Worm (Caenorhabditis elegans) whole organism, early embryonic: ENCODE results near the gene nas-20.
"Not testable (repeated sequence)": the region's sequence is repeated elsewhere in the genome, so short reads cannot be mapped to it uniquely, and the experiment has no call there.

ENCODE experiments used
- B0310.2 ChIP-seq: sonication (generic microtip); optimal IDR thresholded peaks from 2 replicates; lab custom pipeline; 2016; ENCODE audit warnings: mild to moderate bottlenecking, missing genetic modification characterization, missing compliant biosample characterization
- F13C5.2 ChIP-seq: sonication (generic microtip); optimal IDR thresholded peaks from 2 replicates; lab custom pipeline; 2017; ENCODE audit warnings: mild to moderate bottlenecking, missing genetic modification characterization, inconsistent platforms, missing compliant biosample characterization
- aly-1 ChIP-seq: sonication (generic microtip); optimal IDR thresholded peaks from 2 replicates; lab custom pipeline; 2016; ENCODE audit warnings: missing genetic modification characterization, missing compliant biosample characterization
- ama-1 ChIP-seq: fragments of 150-350 bp; optimal IDR thresholded peaks from 2 replicates; lab custom pipeline; 2014
- ceh-13 ChIP-seq: fragments of 200-800 bp; sonication (Bioruptor generic); optimal IDR thresholded peaks from 2 replicates; lab custom pipeline; 2018; ENCODE audit warnings: mild to moderate bottlenecking, missing genetic modification characterization, missing compliant biosample characterization
- ceh-36 ChIP-seq: sonication (generic microtip); optimal IDR thresholded peaks from 2 replicates; lab custom pipeline; 2016; ENCODE audit warnings: missing genetic modification characterization, inconsistent platforms, missing compliant biosample characterization
- ets-7 ChIP-seq: sonication (generic microtip); optimal IDR thresholded peaks from 2 replicates; lab custom pipeline; 2016; ENCODE audit warnings: missing genotype, missing genetic modification characterization, missing compliant biosample characterization
- flt-1 ChIP-seq: fragments of 200-800 bp; sonication (Bioruptor generic); IDR thresholded peaks from 2 replicates; pipeline ENCODE4 v1.3.6; 2022; ENCODE audit warnings: missing genetic modification characterization, missing compliant biosample characterization
- hmbx-1 ChIP-seq: sonication (generic microtip); optimal IDR thresholded peaks from 2 replicates; lab custom pipeline; 2016; ENCODE audit warnings: mild to moderate bottlenecking, missing genetic modification characterization, missing compliant biosample characterization
- hmg-4 ChIP-seq: fragments of 200-800 bp; sonication (Bioruptor generic); optimal IDR thresholded peaks from 2 replicates; lab custom pipeline; 2018; ENCODE audit warnings: mild to moderate bottlenecking, missing genetic modification characterization, missing compliant biosample characterization
- hnd-1 ChIP-seq: sonication (generic microtip); optimal IDR thresholded peaks from 2 replicates; lab custom pipeline; 2016; ENCODE audit warnings: missing genetic modification characterization, missing compliant biosample characterization
- pes-1 ChIP-seq: fragments of 200-800 bp; sonication (Bioruptor generic); IDR thresholded peaks from 2 replicates; pipeline ENCODE4 v1.3.6; 2022; ENCODE audit warnings: missing genetic modification reagents, missing genetic modification characterization, missing compliant biosample characterization
- scrt-1 ChIP-seq: fragments of 200-800 bp; sonication (Bioruptor generic); IDR thresholded peaks from 2 replicates; pipeline ENCODE4 v1.3.6; 2022; ENCODE audit warnings: missing genetic modification characterization, missing compliant biosample characterization
- sea-1 ChIP-seq: fragments of 200-800 bp; sonication (Bioruptor generic); conservative IDR thresholded peaks from 2 replicates; pipeline ENCODE4 v1.3.6; 2022; ENCODE audit warnings: missing genetic modification characterization, missing compliant biosample characterization
- tbx-11 ChIP-seq: fragments of 200-800 bp; sonication (Bioruptor generic); IDR thresholded peaks from 2 replicates; pipeline ENCODE4 v1.3.6; 2022; ENCODE audit warnings: missing genetic modification characterization, missing compliant biosample characterization
- tbx-37 ChIP-seq: fragments of 200-800 bp; sonication (Bioruptor generic); conservative IDR thresholded peaks from 2 replicates; pipeline ENCODE4 v1.3.6; 2022; ENCODE audit warnings: missing genetic modification reagents, missing genetic modification characterization, missing compliant biosample characterization
- tra-4 ChIP-seq: sonication (generic microtip); optimal IDR thresholded peaks from 2 replicates; lab custom pipeline; 2017; ENCODE audit warnings: missing genetic modification characterization, missing compliant biosample characterization

The nas-20 gene

ce11 chrV:11492456-11492855 lies 20.3 kb upstream of the nas-20 start, which contains the start of gene T11F9.21:
Gene T11F9.21 (plus strand): TSS chrV:11492756.
- TF ChIP-seq tbx-37 (GFP tag; lab: Robert Waterston, UW) (no peak), scrt-1 (GFP tag; lab: Robert Waterston, UW) (no peak), B0310.2 (tag; lab: Kevin White, UChicago) (no peak), ets-7 (tag; lab: Kevin White, UChicago) (no peak), tra-4 (tag; lab: Kevin White, UChicago) (no peak), ceh-36 (no peak), hnd-1 (no peak), hmg-4 (no peak), flt-1 (GFP tag; lab: Robert Waterston, UW) (no peak), ama-1 (lab: Kevin White, UChicago) (no peak), F13C5.2 (no peak), pes-1 (no peak), aly-1 (tag; lab: Kevin White, UChicago) (no peak), sea-1 (GFP tag; lab: Robert Waterston, UW) (no peak), hmbx-1 (tag; lab: Kevin White, UChicago) (no peak), tbx-11 (GFP tag; lab: Robert Waterston, UW) (no peak), ceh-13 (no peak)

ce11 chrV:11490382-11490781 lies 18.3 kb upstream of the nas-20 start, which contains the start of gene dhs-19:
Gene dhs-19 (minus strand): TSS chrV:11490482.
- TF ChIP-seq tra-4 (tag; lab: Kevin White, UChicago) (no peak), flt-1 (GFP tag; lab: Robert Waterston, UW) (no peak), B0310.2 (tag; lab: Kevin White, UChicago) (no peak), ets-7 (tag; lab: Kevin White, UChicago) (no peak), pes-1 (no peak), ceh-36 (no peak), F13C5.2 (no peak), scrt-1 (GFP tag; lab: Robert Waterston, UW) (no peak), ceh-13 (no peak), hmbx-1 (tag; lab: Kevin White, UChicago) (no peak)

- TF ChIP-seq tbx-37 (GFP tag; lab: Robert Waterston, UW) (no peak), tra-4 (tag; lab: Kevin White, UChicago) (no peak), ama-1 (lab: Kevin White, UChicago) (no peak), hmg-4 (no peak), F13C5.2 (no peak), sea-1 (GFP tag; lab: Robert Waterston, UW) (no peak), tbx-11 (GFP tag; lab: Robert Waterston, UW) (no peak)
These were observed 16.2 kb upstream of the nas-20 start for ce11 chrV:11488288-11488687.

ce11 chrV:11486680-11487079 lies 14.6 kb upstream of the nas-20 start, which contains the start of gene T11F9.10:
Gene T11F9.10 (plus strand): TSS chrV:11486980.
- TF ChIP-seq tra-4 (tag; lab: Kevin White, UChicago) (no peak), pes-1 (no peak), flt-1 (GFP tag; lab: Robert Waterston, UW) (no peak), hmg-4 (no peak), sea-1 (GFP tag; lab: Robert Waterston, UW) (no peak)

ce11 chrV:11485558-11485957 lies 13.4 kb upstream of the nas-20 start, which contains the start of gene srh-1:
Gene srh-1 (plus strand): TSS chrV:11485858.
- TF ChIP-seq hmg-4 = no peak
- TF ChIP-seq sea-1 (GFP tag; lab: Robert Waterston, UW) = no peak
- no peak for TF ChIP-seq ceh-13
- TF ChIP-seq ama-1 (lab: Kevin White, UChicago) = no peak
- TF ChIP-seq hmbx-1 (tag; lab: Kevin White, UChicago) = no peak
- no peak for TF ChIP-seq aly-1 (tag; lab: Kevin White, UChicago)
- TF ChIP-seq scrt-1 (GFP tag; lab: Robert Waterston, UW) = no peak
- TF ChIP-seq pes-1 = no peak
- no peak for TF ChIP-seq flt-1 (GFP tag; lab: Robert Waterston, UW)
- TF ChIP-seq ets-7 (tag; lab: Kevin White, UChicago) = no peak
- no peak for TF ChIP-seq tra-4 (tag; lab: Kevin White, UChicago)
- no peak for TF ChIP-seq B0310.2 (tag; lab: Kevin White, UChicago)
- TF ChIP-seq tbx-37 (GFP tag; lab: Robert Waterston, UW) = no peak
- TF ChIP-seq hnd-1 = no peak
- TF ChIP-seq tbx-11 (GFP tag; lab: Robert Waterston, UW) = no peak
- TF ChIP-seq F13C5.2 = no peak
- no peak for TF ChIP-seq ceh-36

ce11 chrV:11484404-11484803 lies 12.3 kb upstream of the nas-20 start:
- TF ChIP-seq tbx-11 (GFP tag; lab: Robert Waterston, UW) = 0 out of 2 replicates have a peak, but pooled peaks have one; percentile 9
- no peak for TF ChIP-seq F13C5.2

ce11 chrV:11483580-11484092 lies 11.5 kb upstream of the nas-20 start, which contains the start of gene col-157:
Gene col-157 (plus strand): TSS chrV:11484042.
- not testable (repeated sequence) for TF ChIP-seq scrt-1 (GFP tag; lab: Robert Waterston, UW); F13C5.2; hmg-4

ce11 chrV:11480734-11481133 lies 8.6 kb upstream of the nas-20 start, which contains the start of gene T11F9.14:
Gene T11F9.14 (minus strand): TSS chrV:11480834.
- not testable (repeated sequence) for TF ChIP-seq B0310.2 (tag; lab: Kevin White, UChicago); ama-1 (lab: Kevin White, UChicago); sea-1 (GFP tag; lab: Robert Waterston, UW)
